Worm (Caenorhabditis elegans) whole organism, L1 larva: Measurements from ENCODE around the gene evl-18.

Experiments used
- Y116A8C.19 ChIP-seq: sonication (generic microtip); optimal IDR thresholded peaks from 2 replicates; lab custom pipeline; 2016; ENCODE audit warnings: missing compliant biosample characterization, missing genetic modification characterization, borderline replicate concordance
- ama-1 ChIP-seq: fragments of 150-350 bp; optimal IDR thresholded peaks from 2 replicates; lab custom pipeline; 2014
- elt-3 ChIP-seq, 6 experiments: fragments of 150-350 bp in 1 of 6; sonication (generic microtip); optimal IDR thresholded peaks; 2 replicates each; lab custom pipeline; 2017 to 2018; ENCODE audit warnings: missing biosample characterization in 6 of 6, missing genetic modification characterization in 6 of 6, inconsistent platforms in 1 of 6
- mep-1 ChIP-seq: fragments of 150-350 bp; optimal IDR thresholded peaks from 2 replicates; lab custom pipeline; 2014; ENCODE audit warnings: missing biosample characterization, missing genetic modification characterization
- nhr-11 ChIP-seq: fragments of 150-350 bp; optimal IDR thresholded peaks from 2 replicates; lab custom pipeline; 2014; ENCODE audit warnings: missing biosample characterization, missing genetic modification characterization
- nhr-12 ChIP-seq: sonication (generic microtip); optimal IDR thresholded peaks from 2 replicates; lab custom pipeline; 2017; ENCODE audit warnings: missing biosample characterization, missing genetic modification characterization
- nhr-237 ChIP-seq: fragments of 150-350 bp; optimal IDR thresholded peaks from 2 replicates; lab custom pipeline; 2014; ENCODE audit warnings: missing biosample characterization, missing genetic modification characterization
- nhr-77 ChIP-seq: fragments of 150-350 bp; optimal IDR thresholded peaks from 2 replicates; lab custom pipeline; 2014; ENCODE audit warnings: missing biosample characterization, missing genetic modification characterization
- pag-3 ChIP-seq: sonication (generic microtip); optimal IDR thresholded peaks from 2 replicates; lab custom pipeline; 2017; ENCODE audit warnings: missing genetic modification characterization, mild to moderate bottlenecking, missing compliant biosample characterization, antibody characterized with exemption, borderline replicate concordance; ENCODE audit not compliant: insufficient read depth
- xbp-1 ChIP-seq: sonication (generic microtip); optimal IDR thresholded peaks from 2 replicates; lab custom pipeline; 2016; ENCODE audit warnings: missing genetic modification characterization, missing compliant biosample characterization

ce11 chrIII:3730475-3730874, 4.4 kb downstream of the evl-18 start, which contains the start of gene F34D10.8:
- TF ChIP-seq ama-1 (no peak), elt-3 (tag; optimal IDR thresholded peaks at IDR 0.05; lab: Kevin White, UChicago) (no peak), nhr-77 (tag; lab: Kevin White, UChicago) (no peak), xbp-1 (tag; lab: Kevin White, UChicago) (no peak), Y116A8C.19 (tag; lab: Kevin White, UChicago) (no peak), mep-1 (tag; lab: Kevin White, UChicago) (no peak), pag-3 (tag; lab: Kevin White, UChicago) (no peak), nhr-237 (tag; lab: Kevin White, UChicago) (no peak), nhr-11 (tag; lab: Kevin White, UChicago) (no peak), nhr-12 (no peak)
